Fruit fly (Drosophila melanogaster) whole organism, prepupa: ENCODE measurements around the gene ninaC.
A peak's percentile ranks its signal among the peaks of the same experiment; 100 is the strongest.

Experiments
- Blimp-1 ChIP-seq: fragments of 200-800 bp; sonication (Bioruptor generic); optimal IDR thresholded peaks from 3 replicates; lab custom pipeline; 2017; ENCODE audit warnings: missing biosample characterization, missing genetic modification characterization, mild to moderate bottlenecking, moderate library complexity, missing genetic modification reagents
- CG10669 ChIP-seq: fragments of 200-800 bp; sonication (Bioruptor generic); optimal IDR thresholded peaks from 3 replicates; lab custom pipeline; 2018; ENCODE audit warnings: missing biosample characterization, mild to moderate bottlenecking, missing genetic modification characterization, moderate library complexity
- CG8119 ChIP-seq: fragments of 200-800 bp; sonication (Bioruptor generic); IDR thresholded peaks from 3 replicates; pipeline ENCODE4 v1.3.6; 2022; ENCODE audit warnings: missing biosample characterization, missing genetic modification characterization
- Ets21C ChIP-seq: fragments of 200-800 bp; sonication (Bioruptor generic); optimal IDR thresholded peaks from 3 replicates; lab custom pipeline; 2016; ENCODE audit warnings: missing biosample characterization, missing genetic modification characterization
- Gug ChIP-seq: fragments of 200-800 bp; sonication (Bioruptor generic); IDR thresholded peaks from 2 replicates; pipeline ENCODE4 v1.3.6; 2022; ENCODE audit warnings: missing biosample characterization, missing genetic modification characterization
- Hr4 ChIP-seq: fragments of 200-800 bp; sonication (Bioruptor generic); optimal IDR thresholded peaks from 3 replicates; lab custom pipeline; 2016; ENCODE audit warnings: missing biosample characterization, missing genetic modification characterization
- Sox102F ChIP-seq: fragments of 200-800 bp; sonication (Bioruptor generic); optimal IDR thresholded peaks from 2 replicates; lab custom pipeline; 2016; ENCODE audit warnings: missing biosample characterization, mild to moderate bottlenecking, missing genetic modification characterization
- acj6 ChIP-seq: fragments of 200-800 bp; sonication (Bioruptor generic); optimal IDR thresholded peaks from 3 replicates; lab custom pipeline; 2016; ENCODE audit warnings: missing biosample characterization, missing genetic modification characterization
- cyc ChIP-seq: fragments of 200-800 bp; sonication (Bioruptor generic); optimal IDR thresholded peaks from 3 replicates; lab custom pipeline; 2016; ENCODE audit warnings: missing biosample characterization, missing genetic modification characterization
- esn ChIP-seq: fragments of 200-800 bp; sonication (Bioruptor generic); optimal IDR thresholded peaks from 2 replicates; lab custom pipeline; 2016; ENCODE audit warnings: missing biosample characterization, mild to moderate bottlenecking, missing genetic modification characterization, moderate library complexity
- fd85E ChIP-seq: fragments of 200-800 bp; sonication (Bioruptor generic); optimal IDR thresholded peaks from 3 replicates; lab custom pipeline; 2016; ENCODE audit warnings: missing biosample characterization, missing genetic modification characterization
- lz ChIP-seq: fragments of 200-800 bp; sonication (Bioruptor generic); optimal IDR thresholded peaks from 3 replicates; lab custom pipeline; 2016; ENCODE audit warnings: missing biosample characterization, missing genetic modification characterization
- pdm3 ChIP-seq: fragments of 200-800 bp; sonication (Bioruptor generic); optimal IDR thresholded peaks from 3 replicates; lab custom pipeline; 2016; ENCODE audit warnings: missing biosample characterization, missing genetic modification characterization

DNA sequence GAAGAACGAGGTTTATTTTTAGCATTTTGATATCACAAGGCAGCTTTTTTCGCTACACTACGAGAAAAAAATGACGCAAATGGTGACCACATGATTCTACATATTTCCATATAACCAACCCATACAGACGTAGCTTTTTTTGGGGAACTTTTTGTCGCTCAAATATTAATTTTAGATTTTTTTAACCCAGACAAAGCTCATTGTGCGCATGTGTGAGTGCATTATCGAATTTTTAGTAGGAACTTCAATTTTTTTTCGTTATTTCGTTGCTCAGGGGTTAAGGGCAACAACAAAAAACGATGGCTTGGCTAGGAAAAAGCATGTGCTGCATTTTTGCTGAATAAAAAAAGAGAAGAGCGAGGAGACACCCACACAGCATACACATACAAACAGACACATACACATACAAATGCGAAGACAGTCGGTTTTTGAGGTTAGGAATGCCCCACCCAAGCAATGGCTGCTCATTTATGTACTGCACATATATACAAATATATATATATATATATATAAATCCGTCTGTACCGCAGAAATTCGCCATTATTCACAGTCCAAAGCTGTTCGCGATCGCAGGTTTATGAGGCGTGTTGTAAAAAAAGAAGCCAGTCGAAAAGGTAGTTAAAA, 46.9 kb downstream of the ninaC start:
- TF ChIP-seq Blimp-1 (GFP tag; lab: Kevin White, UChicago) (no peak), Ets21C (GFP tag; lab: Kevin White, UChicago) (no peak), CG8119 (GFP tag; lab: Robert Waterston, UW) (peak; percentile 41; the same call in 1 of the 3 replicates), acj6 (peak; percentile 40), CG10669 (GFP tag; lab: Kevin White, UChicago) (peak; percentile 49), Hr4 (GFP tag; lab: Kevin White, UChicago) (peak; percentile 67), cyc (peak; percentile 35), lz (GFP tag; lab: Kevin White, UChicago) (peak; percentile 50), pdm3 (GFP tag; lab: Kevin White, UChicago) (peak; percentile 61), Gug (GFP tag; lab: Robert Waterston, UW) (0 out of 2 replicates have a peak, but pooled peaks have one; percentile 17), Sox102F (peak; percentile 19), esn (GFP tag; lab: Kevin White, UChicago) (peak; percentile 1), fd85E (no peak)
